Worm (Caenorhabditis elegans): ENCODE measurements around the gene imp-3.

Gene imp-3

DNA sequence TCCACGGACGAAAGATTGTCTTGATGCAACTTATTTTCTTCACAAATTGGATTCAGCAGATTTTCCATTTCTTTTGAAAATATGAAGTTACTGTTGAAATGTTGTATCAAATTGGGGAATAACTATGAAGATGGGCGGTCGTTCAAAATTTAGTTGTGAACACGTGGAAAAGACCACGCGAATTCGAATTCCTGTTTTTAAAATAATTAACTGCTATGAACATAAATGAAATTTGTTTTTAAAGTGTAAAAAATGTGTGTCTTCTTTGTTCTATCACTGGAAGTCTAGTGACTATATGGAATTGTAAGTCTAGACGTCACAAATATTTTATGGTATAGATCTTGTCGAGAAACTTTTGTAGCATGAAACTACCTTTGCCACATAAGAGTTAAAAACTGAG lies 49.0 kb upstream of the imp-3 start, which contains the start of gene C06A6.7:
Gene C06A6.7 (minus strand): TSS at position 101 of the 400 bp plus-strand sequence.
- no peak for TF ChIP-seq ceh-82 (tag; optimal IDR thresholded peaks at IDR 0.05)
- no peak for TF ChIP-seq ZK546.5 (tag; optimal IDR thresholded peaks at IDR 0.05)
- no peak for TF ChIP-seq nhr-77 (tag; optimal IDR thresholded peaks at IDR 0.05)

DNA sequence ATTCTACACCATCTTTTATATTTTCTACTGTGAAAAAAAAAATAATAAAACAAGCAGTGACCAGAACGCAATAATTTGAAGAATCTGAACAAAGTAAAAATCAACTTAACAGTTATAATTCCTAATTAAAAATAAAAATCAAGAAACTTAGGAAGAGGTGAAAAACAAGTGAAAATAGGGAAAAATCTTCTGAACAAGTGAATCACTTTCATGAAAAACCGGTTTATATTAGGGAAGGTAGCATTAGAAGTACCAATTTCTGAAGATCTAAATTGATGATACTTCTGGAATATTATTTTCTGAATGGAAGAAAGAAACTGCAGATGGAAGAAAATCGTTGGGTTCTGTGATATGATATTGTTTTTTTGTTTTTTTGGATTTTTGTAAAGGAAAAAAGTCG lies 47.1 kb upstream of the imp-3 start:
- no peak for TF ChIP-seq sem-4 (tag; optimal IDR thresholded peaks at IDR 0.05)
- peak; percentile 72 for TF ChIP-seq blmp-1 (tag; optimal IDR thresholded peaks at IDR 0.05; ENCODE audit: insufficient read depth)
- TF ChIP-seq snpc-4 (tag; optimal IDR thresholded peaks at IDR 0.05), result no peak
- TF ChIP-seq nhr-10 (tag; optimal IDR thresholded peaks at IDR 0.05), result no peak
- TF ChIP-seq unc-62 (GFP tag; optimal IDR thresholded peaks at IDR 0.05), result no peak
- no peak for TF ChIP-seq crh-2 (tag; optimal IDR thresholded peaks at IDR 0.05)
- TF ChIP-seq nhr-25 (tag; optimal IDR thresholded peaks at IDR 0.05), result peak; percentile 28
- no peak for TF ChIP-seq nhr-6 (tag; optimal IDR thresholded peaks at IDR 0.05)
- TF ChIP-seq alr-1 (tag; optimal IDR thresholded peaks at IDR 0.05), result no peak
- TF ChIP-seq ama-1 (optimal IDR thresholded peaks at IDR 0.05), result no peak
- TF ChIP-seq unc-55 (GFP tag; optimal IDR thresholded peaks at IDR 0.05), result no peak
- no peak for TF ChIP-seq skn-1 (tag; optimal IDR thresholded peaks at IDR 0.05)

DNA sequence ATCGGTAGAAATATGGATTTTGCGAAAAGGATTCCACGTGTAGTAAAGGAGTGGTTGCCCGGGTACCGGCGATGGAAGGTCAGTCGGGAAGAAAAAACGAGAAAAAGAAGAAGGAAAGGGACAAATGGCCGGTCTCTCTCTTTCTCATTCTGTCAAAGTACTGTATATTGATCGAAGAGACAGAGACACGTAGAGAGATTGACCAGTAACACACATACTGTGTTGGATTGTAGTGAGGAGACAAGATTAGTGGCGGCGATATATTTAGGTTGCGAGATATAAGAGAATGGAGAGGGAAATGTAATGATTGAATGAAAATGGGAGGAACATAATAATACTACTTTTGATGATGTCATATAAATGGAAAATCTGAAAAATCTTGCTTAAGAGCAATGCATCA lies 46.6 kb upstream of the imp-3 start:
- TF ChIP-seq nhr-25 (tag; optimal IDR thresholded peaks at IDR 0.05), result peak; percentile 44
- TF ChIP-seq sma-3 (GFP tag; optimal IDR thresholded peaks at IDR 0.05), result peak; percentile 19
- no peak for TF ChIP-seq skn-1 (tag; optimal IDR thresholded peaks at IDR 0.05)
- TF ChIP-seq fos-1 (tag; optimal IDR thresholded peaks at IDR 0.05), result peak; percentile 6
- no peak for TF ChIP-seq ztf-1 (GFP tag; conservative IDR thresholded peaks at IDR 0.05)
- peak; percentile 4 for TF ChIP-seq nhr-21 (tag; optimal IDR thresholded peaks at IDR 0.05)
- peak; percentile 29 for TF ChIP-seq nhr-129 (tag; optimal IDR thresholded peaks at IDR 0.05)
- TF ChIP-seq lsy-2 (tag; optimal IDR thresholded peaks at IDR 0.05), result peak in 1 of 2 experiments; percentile 38
- TF ChIP-seq lin-11 (tag; optimal IDR thresholded peaks at IDR 0.05), result no peak
- TF ChIP-seq nhr-77 (tag; optimal IDR thresholded peaks at IDR 0.05), result no peak
- no peak for TF ChIP-seq nhr-23 (tag; optimal IDR thresholded peaks at IDR 0.05)
- peak; percentile 8 for TF ChIP-seq C34F6.9 (tag; optimal IDR thresholded peaks at IDR 0.05)
- peak; percentile 39 for TF ChIP-seq blmp-1 (tag; optimal IDR thresholded peaks at IDR 0.05; ENCODE audit: insufficient read depth)

DNA sequence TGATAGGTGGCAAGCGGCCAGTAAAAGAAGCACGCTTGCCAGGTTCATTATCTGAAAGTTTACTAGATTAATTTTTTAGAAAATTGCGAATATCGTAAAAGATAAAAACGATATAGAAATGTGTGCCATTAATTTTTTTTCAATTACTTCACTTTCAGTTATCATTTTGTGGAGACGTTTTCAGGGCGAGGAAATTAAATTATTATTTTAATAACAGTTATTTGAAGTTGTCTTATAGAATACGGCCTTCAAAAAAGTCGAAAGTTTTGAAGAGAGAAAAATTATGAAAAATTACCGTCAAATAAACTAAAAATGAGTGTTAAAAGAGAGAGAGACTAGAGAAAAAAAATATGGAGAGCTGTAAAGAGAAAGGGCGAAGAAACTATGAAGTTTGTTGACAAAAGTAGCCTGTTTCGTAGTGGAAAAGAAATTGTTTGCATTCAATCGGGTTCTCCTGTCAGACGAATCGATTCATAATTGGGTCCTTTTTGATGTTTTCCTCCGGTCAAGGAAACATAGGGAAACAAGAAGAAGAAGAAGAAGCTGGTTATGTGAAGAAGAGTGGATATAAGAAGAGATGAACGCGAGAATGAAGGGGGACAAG lies 45.3 kb upstream of the imp-3 start, which contains the start of gene erp-44.2:
Gene erp-44.2 (minus strand): TSS at position 51 of the 604 bp plus-strand sequence.
- TF ChIP-seq sem-4 (tag; optimal IDR thresholded peaks at IDR 0.05), result no peak
- TF ChIP-seq fos-1 (tag; optimal IDR thresholded peaks at IDR 0.05), result no peak
- TF ChIP-seq egl-27 (tag; optimal IDR thresholded peaks at IDR 0.05), result no peak
- TF ChIP-seq gmeb-1 (tag; optimal IDR thresholded peaks at IDR 0.05), result no peak
- TF ChIP-seq R02D3.7 (tag; optimal IDR thresholded peaks at IDR 0.05), result no peak
- no peak for TF ChIP-seq nhr-11 (tag; optimal IDR thresholded peaks at IDR 0.05)
- TF ChIP-seq mbf-1 (tag; optimal IDR thresholded peaks at IDR 0.05), result no peak
- TF ChIP-seq blmp-1 (tag; optimal IDR thresholded peaks at IDR 0.05; ENCODE audit: insufficient read depth), result no peak
- no peak for TF ChIP-seq unc-62 (GFP tag; optimal IDR thresholded peaks at IDR 0.05)
- no peak for TF ChIP-seq snpc-4 (tag; optimal IDR thresholded peaks at IDR 0.05)
- no peak for TF ChIP-seq lsy-2 (tag; optimal IDR thresholded peaks at IDR 0.05)
- TF ChIP-seq ztf-11 (tag; optimal IDR thresholded peaks at IDR 0.05), result no peak
- no peak for TF ChIP-seq F13H6.1 (tag; optimal IDR thresholded peaks at IDR 0.05)
- TF ChIP-seq nhr-23 (tag; optimal IDR thresholded peaks at IDR 0.05), result no peak
- no peak for TF ChIP-seq nhr-237 (tag; optimal IDR thresholded peaks at IDR 0.05)
- TF ChIP-seq ZK546.5 (tag; optimal IDR thresholded peaks at IDR 0.05), result no peak
- no peak for TF ChIP-seq unc-39 (tag; optimal IDR thresholded peaks at IDR 0.05)
- TF ChIP-seq ztf-4 (tag; optimal IDR thresholded peaks at IDR 0.05), result no peak
- no peak for TF ChIP-seq mdl-1 (tag; optimal IDR thresholded peaks at IDR 0.05)
- TF ChIP-seq lin-13 (GFP tag; optimal IDR thresholded peaks at IDR 0.05), result no peak

ce11 chrIV:7830151-7830550 lies 40.7 kb upstream of the imp-3 start, which contains the start of gene mvb-12:
TSS of gene mvb-12 (plus strand) at chrIV:7830525.
- no peak for TF ChIP-seq snpc-4 (tag; optimal IDR thresholded peaks at IDR 0.05)
- TF ChIP-seq nhr-23 (tag; optimal IDR thresholded peaks at IDR 0.05), result no peak
- TF ChIP-seq nhr-12 (tag; optimal IDR thresholded peaks at IDR 0.05), result no peak
- TF ChIP-seq F13H6.1 (tag; optimal IDR thresholded peaks at IDR 0.05), result no peak
- TF ChIP-seq unc-55 (GFP tag; optimal IDR thresholded peaks at IDR 0.05), result peak; percentile 40
- TF ChIP-seq fos-1 (tag; optimal IDR thresholded peaks at IDR 0.05), result peak; percentile 37
- peak; percentile 21 for TF ChIP-seq crh-2 (tag; optimal IDR thresholded peaks at IDR 0.05)
- TF ChIP-seq C34F6.9 (tag; optimal IDR thresholded peaks at IDR 0.05), result peak; percentile 43
- no peak for TF ChIP-seq lin-13 (GFP tag; optimal IDR thresholded peaks at IDR 0.05)
- peak; percentile 43 for TF ChIP-seq nhr-129 (tag; optimal IDR thresholded peaks at IDR 0.05)
- TF ChIP-seq lin-11 (tag; optimal IDR thresholded peaks at IDR 0.05), result no peak
- peak in 1 of 2 experiments; percentile 54 for TF ChIP-seq lsy-2 (tag; optimal IDR thresholded peaks at IDR 0.05)
- TF ChIP-seq elt-1 (tag; optimal IDR thresholded peaks at IDR 0.05), result no peak
- no peak for TF ChIP-seq elt-3 (tag; optimal IDR thresholded peaks at IDR 0.05)
- TF ChIP-seq Y55F3AM.14 (GFP tag; optimal IDR thresholded peaks at IDR 0.05), result no peak
- TF ChIP-seq blmp-1 (tag; optimal IDR thresholded peaks at IDR 0.05; ENCODE audit: insufficient read depth), result no peak
- no peak for TF ChIP-seq nhr-21 (tag; optimal IDR thresholded peaks at IDR 0.05)
- no peak for TF ChIP-seq ZK546.5 (tag; optimal IDR thresholded peaks at IDR 0.05)
- TF ChIP-seq nhr-6 (tag; optimal IDR thresholded peaks at IDR 0.05), result no peak
- no peak for TF ChIP-seq nhr-10 (tag; optimal IDR thresholded peaks at IDR 0.05)
- no peak for TF ChIP-seq nhr-77 (tag; optimal IDR thresholded peaks at IDR 0.05)
- TF ChIP-seq nhr-237 (tag; optimal IDR thresholded peaks at IDR 0.05), result no peak
- TF ChIP-seq ztf-11 (tag; optimal IDR thresholded peaks at IDR 0.05), result no peak
